Fruit fly (Drosophila melanogaster) whole organism, wandering third instar larva: ENCODE data around the gene CG5664.

ENCODE experiments used
- Abd-B ChIP-seq: fragments of >200 bp; optimal IDR thresholded peaks from 2 replicates; lab custom pipeline; 2017; ENCODE audit warnings: missing biosample characterization, missing genetic modification characterization
- CG32264 ChIP-seq: fragments of 200-800 bp; sonication (Bioruptor generic); optimal IDR thresholded peaks from 2 replicates; lab custom pipeline; 2016; ENCODE audit warnings: missing biosample characterization, missing genetic modification characterization
- CG9705 ChIP-seq: fragments of 200-800 bp; sonication (Bioruptor generic); optimal IDR thresholded peaks from 2 replicates; lab custom pipeline; 2018; ENCODE audit warnings: missing biosample characterization, mild to moderate bottlenecking, missing genetic modification characterization
- CrebA ChIP-seq: fragments of 200-800 bp; sonication (Bioruptor generic); optimal IDR thresholded peaks from 2 replicates; lab custom pipeline; 2016; ENCODE audit warnings: missing biosample characterization, mild to moderate bottlenecking, missing genetic modification characterization, borderline replicate concordance
- Dfd ChIP-seq: fragments of >200 bp; optimal IDR thresholded peaks from 2 replicates; lab custom pipeline; 2017; ENCODE audit warnings: missing biosample characterization, missing genetic modification characterization
- Dif ChIP-seq: fragments of 200-275, 200-300 bp; sonication (Bioruptor generic); optimal IDR thresholded peaks from 2 replicates; lab custom pipeline; 2018; ENCODE audit warnings: missing biosample characterization, missing genetic modification characterization; ENCODE audit not compliant: partially characterized antibody
- GATAd ChIP-seq: sonication (Bioruptor generic); optimal IDR thresholded peaks from 2 replicates; lab custom pipeline; 2016; ENCODE audit warnings: missing biosample characterization, missing genetic modification characterization
- HLH106 ChIP-seq: fragments of 200-800 bp; optimal IDR thresholded peaks from 3 replicates; lab custom pipeline; 2019; ENCODE audit warnings: missing biosample characterization, mild to moderate bottlenecking, missing genetic modification characterization, moderate library complexity
- Hnf4 ChIP-seq: fragments of 200-800 bp; sonication (Bioruptor generic); optimal IDR thresholded peaks from 2 replicates; lab custom pipeline; 2016; ENCODE audit warnings: missing biosample characterization, mild to moderate bottlenecking, missing genetic modification characterization
- Hr78 ChIP-seq: fragments of >200 bp; optimal IDR thresholded peaks from 2 replicates; lab custom pipeline; 2017; ENCODE audit warnings: missing biosample characterization, missing genetic modification characterization
- Hr83 ChIP-seq: fragments of 200-300 bp; sonication (Bioruptor generic); optimal IDR thresholded peaks from 2 replicates; lab custom pipeline; 2016; ENCODE audit warnings: missing biosample characterization, mild to moderate bottlenecking, missing genetic modification characterization, moderate library complexity; ENCODE audit not compliant: poor library complexity, severe bottlenecking
- Jra ChIP-seq: sonication (Bioruptor generic); optimal IDR thresholded peaks from 2 replicates; lab custom pipeline; 2016; ENCODE audit warnings: missing biosample characterization, missing genetic modification characterization
- Mio ChIP-seq: sonication (Bioruptor generic); optimal IDR thresholded peaks from 2 replicates; lab custom pipeline; 2016; ENCODE audit warnings: missing biosample characterization, missing genetic modification characterization
- Myc ChIP-seq: fragments of >200 bp; optimal IDR thresholded peaks from 2 replicates; lab custom pipeline; 2017
- N ChIP-seq: fragments of >200 bp; optimal IDR thresholded peaks from 2 replicates; lab custom pipeline; 2018; ENCODE audit warnings: missing biosample characterization, missing external identifiers, missing genetic modification characterization
- OdsH ChIP-seq: fragments of 200-800 bp; sonication (Bioruptor generic); optimal IDR thresholded peaks from 2 replicates; lab custom pipeline; 2016; ENCODE audit warnings: missing biosample characterization, mild to moderate bottlenecking, missing genetic modification characterization
- Rel ChIP-seq, 2 experiments: fragments of 200-800 bp; sonication (Bioruptor generic) in 1 of 2; optimal IDR thresholded peaks; 2 replicates in 1 of 2; 3 replicates in 1 of 2; lab custom pipeline; 2016 to 2019; ENCODE audit warnings: mild to moderate bottlenecking in 2 of 2, missing biosample characterization in 2 of 2, missing genetic modification characterization in 2 of 2, moderate library complexity in 1 of 2
- Sp1 ChIP-seq: fragments of 200-800 bp; sonication (Bioruptor generic); optimal IDR thresholded peaks from 3 replicates; lab custom pipeline; 2019; ENCODE audit warnings: missing biosample characterization, mild to moderate bottlenecking, missing genetic modification characterization, moderate library complexity
- Vsx2 ChIP-seq: fragments of 200-300, 225-300 bp; sonication (Bioruptor generic); optimal IDR thresholded peaks from 2 replicates; lab custom pipeline; 2018; ENCODE audit warnings: missing biosample characterization, missing genetic modification characterization; ENCODE audit not compliant: partially characterized antibody
- br ChIP-seq: fragments of 200-800 bp; sonication (Bioruptor generic); optimal IDR thresholded peaks from 2 replicates; lab custom pipeline; 2016; ENCODE audit warnings: missing biosample characterization, missing genetic modification characterization
- brk ChIP-seq: fragments of 200-800 bp; sonication (Bioruptor generic); optimal IDR thresholded peaks from 2 replicates; lab custom pipeline; 2016; ENCODE audit warnings: missing biosample characterization, mild to moderate bottlenecking, missing genetic modification characterization
- dl ChIP-seq, 2 experiments: fragments of 175-275, 200-275 bp in 1 of 2; fragments of 200-275 bp in 1 of 2; sonication (Bioruptor generic); optimal IDR thresholded peaks; lab custom pipeline; 2018; ENCODE audit warnings: mild to moderate bottlenecking in 2 of 2, missing biosample characterization in 2 of 2, missing genetic modification characterization in 2 of 2, moderate library complexity in 2 of 2; ENCODE audit not compliant: partially characterized antibody in 2 of 2, insufficient read depth in 1 of 2
- dmrt93B ChIP-seq: fragments of 200-800 bp; sonication (Bioruptor generic); optimal IDR thresholded peaks from 2 replicates; lab custom pipeline; 2018; ENCODE audit warnings: missing biosample characterization, mild to moderate bottlenecking, missing genetic modification characterization
- ey ChIP-seq: fragments of 200-800 bp; sonication (Bioruptor generic); optimal IDR thresholded peaks from 2 replicates; lab custom pipeline; 2016; ENCODE audit warnings: missing biosample characterization, missing genetic modification characterization
- foxo ChIP-seq, 2 experiments: fragments of 200-800 bp; sonication (Bioruptor generic); optimal IDR thresholded peaks; 2 replicates in 1 of 2; 3 replicates in 1 of 2; lab custom pipeline; 2016 to 2017; ENCODE audit warnings: missing biosample characterization in 2 of 2, missing genetic modification characterization in 2 of 2
- fru ChIP-seq: fragments of 200-800 bp; sonication (Bioruptor generic); optimal IDR thresholded peaks from 3 replicates; lab custom pipeline; 2016; ENCODE audit warnings: missing biosample characterization, mild to moderate bottlenecking, missing genetic modification characterization
- h ChIP-seq: fragments of 200-800 bp; sonication (Bioruptor generic); optimal IDR thresholded peaks from 3 replicates; lab custom pipeline; 2016; ENCODE audit warnings: missing biosample characterization, mild to moderate bottlenecking, missing genetic modification characterization
- jim ChIP-seq: fragments of 175-275, 200-325 bp; sonication (Bioruptor generic); optimal IDR thresholded peaks from 2 replicates; lab custom pipeline; 2016; ENCODE audit warnings: missing biosample characterization, mild to moderate bottlenecking, missing genetic modification characterization
- lola ChIP-seq: fragments of >200 bp; optimal IDR thresholded peaks from 2 replicates; lab custom pipeline; 2017; ENCODE audit warnings: missing biosample characterization, missing genetic modification characterization
- pan ChIP-seq: fragments of >200 bp; optimal IDR thresholded peaks from 2 replicates; lab custom pipeline; 2017
- psq ChIP-seq: fragments of 200-800 bp; sonication (Bioruptor generic); optimal IDR thresholded peaks from 3 replicates; lab custom pipeline; 2017; ENCODE audit warnings: missing biosample characterization, mild to moderate bottlenecking, missing genetic modification characterization, moderate library complexity
- rgr ChIP-seq: fragments of 200-800 bp; sonication (Bioruptor generic); optimal IDR thresholded peaks from 3 replicates; lab custom pipeline; 2016; ENCODE audit warnings: missing biosample characterization, mild to moderate bottlenecking, missing genetic modification characterization
- sage ChIP-seq: fragments of 200-800 bp; sonication (Bioruptor generic); optimal IDR thresholded peaks from 2 replicates; lab custom pipeline; 2016; ENCODE audit warnings: missing biosample characterization, mild to moderate bottlenecking, missing genetic modification characterization
- sv ChIP-seq: fragments of 200-800 bp; sonication (Bioruptor generic); optimal IDR thresholded peaks from 3 replicates; lab custom pipeline; 2016; ENCODE audit warnings: missing biosample characterization, missing genetic modification characterization
- tai ChIP-seq: sonication (Bioruptor generic); optimal IDR thresholded peaks from 2 replicates; lab custom pipeline; 2016; ENCODE audit warnings: missing biosample characterization, missing genetic modification characterization
- usp ChIP-seq: fragments of >200 bp; optimal IDR thresholded peaks from 2 replicates; lab custom pipeline; 2017; ENCODE audit warnings: missing biosample characterization, missing genetic modification characterization
- woc ChIP-seq: sonication (Bioruptor generic); optimal IDR thresholded peaks from 2 replicates; lab custom pipeline; 2016; ENCODE audit warnings: missing biosample characterization, mild to moderate bottlenecking, missing genetic modification characterization

The CG5664 gene

DNA sequence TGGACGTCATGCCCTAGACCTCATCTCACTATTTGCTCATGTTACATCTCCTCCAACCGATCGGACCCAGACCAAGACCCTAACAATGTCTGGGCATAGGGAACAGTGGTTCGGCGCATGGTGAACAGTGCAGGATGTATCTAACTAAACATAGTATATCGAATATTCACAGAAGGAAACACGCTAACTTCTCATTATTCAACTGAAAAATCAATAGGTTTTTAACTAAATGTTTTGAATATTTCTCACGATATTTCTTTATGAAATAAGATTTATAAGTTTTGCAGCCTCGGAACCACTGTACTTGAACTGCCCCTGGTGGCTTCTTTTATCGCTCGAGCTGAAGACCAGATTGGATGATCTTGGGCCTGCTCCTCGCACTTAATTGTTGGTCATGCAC is 12.5 kb upstream of the CG5664 start:
- TF ChIP-seq Hr78 (GFP tag; lab: Kevin White, UChicago) (no peak), rgr (GFP tag; lab: Kevin White, UChicago) (no peak), Myc (lab: Kevin White, UChicago) (no peak), woc (GFP tag; lab: Kevin White, UChicago) (no peak), CG32264 (GFP tag; lab: Kevin White, UChicago) (no peak), dl (GFP tag; optimal IDR thresholded peaks at IDR 0.05; lab: Kevin White, UChicago; ENCODE audit: insufficient read depth in 1 of 2, partially characterized antibody in 2 of 2) (no peak), tai (no peak), ey (GFP tag; lab: Kevin White, UChicago) (no peak), Abd-B (GFP tag; lab: Kevin White, UChicago) (no peak), Rel (GFP tag; optimal IDR thresholded peaks at IDR 0.05; lab: Kevin White, UChicago) (no peak), Rel (tag; optimal IDR thresholded peaks at IDR 0.05; lab: Kevin White, UChicago) (no peak), pan (lab: Kevin White, UChicago) (no peak), brk (GFP tag; lab: Kevin White, UChicago) (no peak), Dif (GFP tag; lab: Kevin White, UChicago) (no peak), Dfd (GFP tag; lab: Kevin White, UChicago) (no peak), OdsH (GFP tag; lab: Kevin White, UChicago) (no peak), CrebA (GFP tag; lab: Kevin White, UChicago) (no peak)

DNA sequence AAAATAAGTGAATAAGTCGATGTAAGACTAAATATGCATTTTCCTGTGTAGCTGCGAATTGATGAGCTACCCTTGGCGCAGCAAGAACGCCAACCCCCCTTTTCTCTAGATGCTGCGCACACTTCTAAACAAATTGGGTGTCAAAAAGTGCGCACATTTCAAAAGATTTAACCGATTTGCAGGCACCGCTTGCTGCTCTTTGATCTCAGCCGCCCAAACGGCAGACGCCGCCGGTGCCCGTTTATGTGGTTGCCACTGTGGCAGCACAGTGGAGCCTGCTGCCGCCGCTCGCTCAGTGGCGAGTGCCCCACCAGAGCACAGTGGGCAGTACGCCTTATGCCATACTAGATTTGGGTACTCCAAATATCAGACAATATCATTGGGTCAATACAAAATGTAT is 9.3 kb upstream of the CG5664 start:
- TF ChIP-seq N (GFP tag; lab: Kevin White, UChicago) (no peak), jim (GFP tag; lab: Kevin White, UChicago) (no peak), rgr (GFP tag; lab: Kevin White, UChicago) (no peak), Dfd (GFP tag; lab: Kevin White, UChicago) (no peak), Hnf4 (GFP tag; lab: Kevin White, UChicago) (no peak), Myc (lab: Kevin White, UChicago) (no peak), Rel (GFP tag; optimal IDR thresholded peaks at IDR 0.05; lab: Kevin White, UChicago) (no peak), Rel (tag; optimal IDR thresholded peaks at IDR 0.05; lab: Kevin White, UChicago) (no peak), foxo (GFP tag; optimal IDR thresholded peaks at IDR 0.05; lab: Kevin White, UChicago) (no peak), ey (GFP tag; lab: Kevin White, UChicago) (no peak), br (GFP tag; lab: Kevin White, UChicago) (no peak), Jra (GFP tag; lab: Kevin White, UChicago) (no peak), Hr78 (GFP tag; lab: Kevin White, UChicago) (no peak), pan (lab: Kevin White, UChicago) (no peak), Dif (GFP tag; lab: Kevin White, UChicago) (no peak), usp (GFP tag; lab: Kevin White, UChicago) (no peak), HLH106 (tag; lab: Kevin White, UChicago) (no peak), Vsx2 (GFP tag; lab: Kevin White, UChicago) (no peak)

DNA sequence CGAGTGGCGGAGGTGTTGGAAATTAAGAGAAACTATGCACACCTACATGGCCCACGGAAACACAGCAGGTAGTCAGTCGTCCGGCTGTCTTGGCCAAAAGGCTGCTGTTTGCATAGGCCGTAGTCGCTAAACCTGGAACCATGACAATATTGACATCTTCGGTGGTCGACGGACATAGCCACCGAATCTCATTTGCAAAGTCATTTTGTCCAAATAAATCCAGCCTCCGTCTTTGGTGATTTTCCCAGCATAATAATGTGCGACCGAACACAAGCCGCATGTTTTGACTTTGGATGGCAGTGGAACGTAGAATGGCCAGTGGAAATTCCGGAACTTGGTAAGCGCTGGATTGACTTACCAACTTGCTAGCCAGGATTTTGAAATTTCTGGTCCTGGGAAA is 8.2 kb upstream of the CG5664 start:
- TF ChIP-seq lola (GFP tag; lab: Kevin White, UChicago) (no peak), brk (GFP tag; lab: Kevin White, UChicago) (no peak), pan (lab: Kevin White, UChicago) (no peak), CG32264 (GFP tag; lab: Kevin White, UChicago) (no peak), Hr83 (GFP tag; lab: Kevin White, UChicago) (no peak), Myc (lab: Kevin White, UChicago) (no peak), Hnf4 (GFP tag; lab: Kevin White, UChicago) (no peak), Rel (GFP tag; optimal IDR thresholded peaks at IDR 0.05; lab: Kevin White, UChicago) (no peak), Rel (tag; optimal IDR thresholded peaks at IDR 0.05; lab: Kevin White, UChicago) (no peak), N (GFP tag; lab: Kevin White, UChicago) (no peak), psq (no peak)

DNA sequence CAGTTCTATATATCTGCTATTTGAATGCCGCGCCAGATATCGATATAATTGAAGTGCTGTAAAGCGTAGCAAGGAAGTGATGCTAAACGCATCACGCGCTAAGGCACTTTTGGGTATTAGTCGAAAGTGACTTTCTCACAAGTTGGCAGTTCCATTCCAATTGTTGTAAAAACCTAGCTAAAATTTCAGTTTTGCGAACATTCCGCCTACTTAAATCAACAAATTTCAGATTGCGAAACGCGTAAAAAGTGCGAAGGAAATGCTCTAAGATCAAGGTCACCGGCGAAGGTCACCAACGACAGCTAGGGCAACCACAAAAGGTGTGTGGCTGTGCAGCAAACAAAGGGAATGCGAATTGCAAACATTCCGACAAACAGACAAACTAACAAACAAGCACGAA is 4.5 kb upstream of the CG5664 start, which contains the start of gene Syx7:
Gene Syx7 (plus strand): TSS at position 131 of the 400 bp plus-strand sequence.
- TF ChIP-seq sage (GFP tag; lab: Kevin White, UChicago) (no peak), HLH106 (tag; lab: Kevin White, UChicago) (no peak), Dfd (GFP tag; lab: Kevin White, UChicago) (no peak), woc (GFP tag; lab: Kevin White, UChicago) (no peak), tai (no peak), lola (GFP tag; lab: Kevin White, UChicago) (no peak), brk (GFP tag; lab: Kevin White, UChicago) (no peak), Sp1 (GFP tag; lab: Kevin White, UChicago) (no peak), GATAd (GFP tag; lab: Kevin White, UChicago) (no peak), Myc (lab: Kevin White, UChicago) (peak; percentile 28), br (GFP tag; lab: Kevin White, UChicago) (no peak), jim (GFP tag; lab: Kevin White, UChicago) (no peak), h (GFP tag; lab: Kevin White, UChicago) (peak; percentile 44), usp (GFP tag; lab: Kevin White, UChicago) (no peak), OdsH (GFP tag; lab: Kevin White, UChicago) (no peak), Rel (GFP tag; optimal IDR thresholded peaks at IDR 0.05; lab: Kevin White, UChicago) (no peak), Rel (tag; optimal IDR thresholded peaks at IDR 0.05; lab: Kevin White, UChicago) (peak; percentile 61), dmrt93B (GFP tag; lab: Kevin White, UChicago) (no peak), Dif (GFP tag; lab: Kevin White, UChicago) (no peak), sv (GFP tag; lab: Kevin White, UChicago) (no peak), CG9705 (GFP tag; lab: Kevin White, UChicago) (no peak), psq (no peak), ey (GFP tag; lab: Kevin White, UChicago) (peak; percentile 7), Mio (no peak), dl (GFP tag; optimal IDR thresholded peaks at IDR 0.05; lab: Kevin White, UChicago; ENCODE audit: insufficient read depth in 1 of 2, partially characterized antibody in 2 of 2) (no peak), fru (GFP tag; lab: Kevin White, UChicago) (no peak), rgr (GFP tag; lab: Kevin White, UChicago) (peak; percentile 36), N (GFP tag; lab: Kevin White, UChicago) (no peak), Hr83 (GFP tag; lab: Kevin White, UChicago) (peak; percentile 40), CrebA (GFP tag; lab: Kevin White, UChicago) (no peak)
